Worm (Caenorhabditis elegans): ENCODE results near the gene sld-5.
A peak's percentile ranks its signal among the peaks of the same experiment; 100 is the strongest.

sld-5 gene

ce11 chrV:20213097-20213496, 24.4 kb downstream of the sld-5 start:
- peak; percentile 17 for TF ChIP-seq nhr-85 (tag)
- TF ChIP-seq lin-15B (tag; optimal IDR thresholded peaks at IDR 0.05): no peak

ce11 chrV:20212584-20212983, 25.0 kb downstream of the sld-5 start, which contains the start of gene Y113G7B.12:
Gene Y113G7B.12 (minus strand): TSS chrV:20212684.
- no peak for TF ChIP-seq nhr-76 (tag; optimal IDR thresholded peaks at IDR 0.05)
- TF ChIP-seq C34B4.2 (tag; optimal IDR thresholded peaks at IDR 0.05): no peak
- no peak for TF ChIP-seq pqm-1 (tag; optimal IDR thresholded peaks at IDR 0.05)
- no peak for TF ChIP-seq elt-2 (tag; optimal IDR thresholded peaks at IDR 0.05)
- TF ChIP-seq pag-3 (tag; optimal IDR thresholded peaks at IDR 0.05; ENCODE audit: borderline replicate concordance, insufficient read depth): no peak
- no peak for TF ChIP-seq lin-15B (tag; optimal IDR thresholded peaks at IDR 0.05)
- TF ChIP-seq zip-4 (GFP tag; optimal IDR thresholded peaks at IDR 0.05): no peak
- no peak for TF ChIP-seq ets-5 (GFP tag; IDR thresholded peaks at IDR 0.05)
- no peak for TF ChIP-seq vab-15 (tag; optimal IDR thresholded peaks at IDR 0.05)
- TF ChIP-seq fkh-4 (tag; optimal IDR thresholded peaks at IDR 0.05; ENCODE audit: borderline replicate concordance): no peak
- no peak for TF ChIP-seq ama-1 (optimal IDR thresholded peaks at IDR 0.05)
- TF ChIP-seq dpl-1 (GFP tag; optimal IDR thresholded peaks at IDR 0.05): no peak
- no peak for TF ChIP-seq aly-2 (tag; optimal IDR thresholded peaks at IDR 0.05)
- no peak for TF ChIP-seq nhr-84 (tag; optimal IDR thresholded peaks at IDR 0.05)
- no peak for TF ChIP-seq pax-3 (tag; optimal IDR thresholded peaks at IDR 0.05)
- no peak for TF ChIP-seq egl-27 (tag; optimal IDR thresholded peaks at IDR 0.05)
- TF ChIP-seq irx-1 (tag; optimal IDR thresholded peaks at IDR 0.05): no peak
- TF ChIP-seq unc-130 (tag; optimal IDR thresholded peaks at IDR 0.05): no peak
- TF ChIP-seq lin-14 (GFP tag; optimal IDR thresholded peaks at IDR 0.05): no peak

- TF ChIP-seq egl-27 (tag; optimal IDR thresholded peaks at IDR 0.05) (no peak), fkh-8 (tag; optimal IDR thresholded peaks at IDR 0.05) (no peak), hlh-4 (tag; optimal IDR thresholded peaks at IDR 0.05) (no peak), vab-15 (tag; optimal IDR thresholded peaks at IDR 0.05) (no peak), nhr-237 (tag; optimal IDR thresholded peaks at IDR 0.05) (no peak), Y116A8C.19 (tag; optimal IDR thresholded peaks at IDR 0.05; ENCODE audit: borderline replicate concordance) (no peak), aly-2 (tag; optimal IDR thresholded peaks at IDR 0.05) (no peak), nhr-84 (tag; optimal IDR thresholded peaks at IDR 0.05) (no peak), alr-1 (tag; optimal IDR thresholded peaks at IDR 0.05; ENCODE audit: borderline replicate concordance) (no peak), tlp-1 (tag; optimal IDR thresholded peaks at IDR 0.05) (no peak), C34B4.2 (tag; optimal IDR thresholded peaks at IDR 0.05) (no peak), elt-3 (tag; optimal IDR thresholded peaks at IDR 0.05) (no peak), dpl-1 (GFP tag; optimal IDR thresholded peaks at IDR 0.05) (no peak), C16A3.4 (tag; optimal IDR thresholded peaks at IDR 0.05) (no peak), zip-4 (GFP tag; optimal IDR thresholded peaks at IDR 0.05) (no peak)
Observed at ce11 chrV:20206086-20206485, 31.5 kb downstream of the sld-5 start, which contains the start of the genes fbxb-59 and srbc-34. Gene fbxb-59 (minus strand): TSS chrV:20206186. Gene srbc-34 (plus strand): TSS chrV:20206318.

ce11 chrV:20203085-20203484, 34.5 kb downstream of the sld-5 start, which contains the start of gene fbxa-113:
Gene fbxa-113 (plus strand): TSS chrV:20203385.
- TF ChIP-seq ceh-8 (GFP tag; optimal IDR thresholded peaks at IDR 0.05) (no peak), irx-1 (tag; optimal IDR thresholded peaks at IDR 0.05) (no peak), nhr-237 (tag; optimal IDR thresholded peaks at IDR 0.05) (no peak), sox-4 (tag; optimal IDR thresholded peaks at IDR 0.05) (no peak), C34B4.2 (tag; optimal IDR thresholded peaks at IDR 0.05) (no peak), egl-13 (tag; optimal IDR thresholded peaks at IDR 0.05) (no peak), nhr-76 (tag; optimal IDR thresholded peaks at IDR 0.05) (no peak), nhr-90 (tag; optimal IDR thresholded peaks at IDR 0.05; ENCODE audit: poor library complexity) (no peak), dsc-1 (tag; optimal IDR thresholded peaks at IDR 0.05) (no peak), fos-1 (tag; optimal IDR thresholded peaks at IDR 0.05) (no peak), nhr-71 (tag; optimal IDR thresholded peaks at IDR 0.05) (no peak)

Data from whole organism, L1 larva.